Worm (Caenorhabditis elegans) whole organism, young adult: Measurements from ENCODE around the gene pei-1.

Experiments
- F23B12.7 ChIP-seq: sonication (generic microtip); optimal IDR thresholded peaks from 2 replicates; lab custom pipeline; 2017; ENCODE audit warnings: missing genetic modification characterization, mild to moderate bottlenecking, missing compliant biosample characterization, antibody characterized with exemption, moderate library complexity; ENCODE audit not compliant: insufficient read depth
- dpl-1 ChIP-seq: fragments of 150-350 bp; optimal IDR thresholded peaks from 2 replicates; lab custom pipeline; 2014; ENCODE audit warnings: missing biosample characterization, missing genetic modification reagents, missing genetic modification characterization
- ekl-4 ChIP-seq: fragments of 200-800 bp; sonication (Bioruptor generic); IDR thresholded peaks from 2 replicates; pipeline ENCODE4 v1.3.6; 2022; ENCODE audit warnings: missing genetic modification reagents, missing genetic modification characterization, missing compliant biosample characterization
- lsl-1 ChIP-seq: fragments of 200-800 bp; sonication (Bioruptor generic); optimal IDR thresholded peaks from 2 replicates; lab custom pipeline; 2018; ENCODE audit warnings: mild to moderate bottlenecking, missing genetic modification characterization, moderate library complexity, missing compliant biosample characterization

DNA sequence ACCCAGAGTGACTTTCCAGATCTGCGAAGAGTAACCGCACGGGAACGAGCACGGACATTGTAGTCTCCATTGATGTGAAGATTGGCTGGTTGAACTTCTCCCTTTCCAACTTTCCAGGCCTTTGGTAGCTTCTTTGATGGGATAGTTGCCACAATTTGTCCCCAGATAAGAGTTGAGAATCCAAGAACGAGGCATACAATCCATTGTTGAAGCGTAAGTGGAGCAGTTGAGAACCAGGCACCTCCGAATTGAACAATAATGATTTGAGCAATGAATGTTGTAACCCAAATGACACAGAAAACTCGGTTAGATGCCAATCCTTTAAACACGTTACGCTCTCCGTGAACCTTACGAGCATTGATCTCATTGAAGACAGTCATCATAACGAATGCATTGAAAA, 34.7 kb upstream of the pei-1 start:
- TF ChIP-seq ekl-4 (no peak), lsl-1 (no peak), F23B12.7 (tag; lab: Kevin White, UChicago) (no peak), dpl-1 (no peak)
